Fruit fly (Drosophila melanogaster) whole organism, pupa: ENCODE measurements around the gene CG31921.

Experiments used
- CG10348 ChIP-seq: fragments of 200-800 bp; sonication (Bioruptor generic); IDR thresholded peaks from 2 replicates; pipeline ENCODE4 v1.3.6; 2022; ENCODE audit warnings: missing biosample characterization, missing genetic modification characterization
- CG12605 ChIP-seq: fragments of 200-800 bp; sonication (Bioruptor generic); IDR thresholded peaks from 2 replicates; pipeline ENCODE4 v1.3.6; 2022; ENCODE audit warnings: missing biosample characterization, missing genetic modification characterization
- CG13204 ChIP-seq: fragments of 200-800 bp; sonication (Bioruptor generic); optimal IDR thresholded peaks from 2 replicates; lab custom pipeline; 2018; ENCODE audit warnings: missing biosample characterization, mild to moderate bottlenecking, missing genetic modification characterization, moderate library complexity
- CG14655 ChIP-seq: fragments of 200-800 bp; sonication (Bioruptor generic); optimal IDR thresholded peaks from 3 replicates; lab custom pipeline; 2017; ENCODE audit warnings: mild to moderate bottlenecking, missing biosample characterization, missing genetic modification reagents, missing genetic modification characterization
- CG15710 ChIP-seq: fragments of 200-800 bp; sonication (Bioruptor generic); optimal IDR thresholded peaks from 2 replicates; lab custom pipeline; 2018; ENCODE audit warnings: missing biosample characterization, mild to moderate bottlenecking, missing genetic modification characterization, moderate library complexity
- CG17806 ChIP-seq: fragments of 200-800 bp; sonication (Bioruptor generic); optimal IDR thresholded peaks from 2 replicates; lab custom pipeline; 2018; ENCODE audit warnings: missing biosample characterization, mild to moderate bottlenecking, missing genetic modification characterization, moderate library complexity
- CG32121 ChIP-seq: fragments of 200-800 bp; sonication (Bioruptor generic); IDR thresholded peaks from 2 replicates; pipeline ENCODE4 v1.3.6; 2022; ENCODE audit warnings: missing biosample characterization, missing genetic modification characterization
- CG34367 ChIP-seq: fragments of 200-800 bp; sonication (Bioruptor generic); optimal IDR thresholded peaks from 2 replicates; lab custom pipeline; 2018; ENCODE audit warnings: missing biosample characterization, mild to moderate bottlenecking, missing genetic modification characterization
- CG4496 ChIP-seq: fragments of 200-800 bp; sonication (Bioruptor generic); IDR thresholded peaks from 3 replicates; pipeline ENCODE4 v1.3.6; 2022; ENCODE audit warnings: missing biosample characterization, missing genetic modification characterization
- CG8159 ChIP-seq: fragments of 200-800 bp; sonication (Bioruptor generic); optimal IDR thresholded peaks from 3 replicates; lab custom pipeline; 2018; ENCODE audit warnings: missing biosample characterization, mild to moderate bottlenecking, missing genetic modification characterization, moderate library complexity
- CG8301 ChIP-seq: fragments of 200-800 bp; sonication (Bioruptor generic); optimal IDR thresholded peaks from 2 replicates; lab custom pipeline; 2018; ENCODE audit warnings: missing biosample characterization, mild to moderate bottlenecking, missing genetic modification characterization
- CG9948 ChIP-seq: fragments of 200-800 bp; sonication (Bioruptor generic); optimal IDR thresholded peaks from 2 replicates; lab custom pipeline; 2018; ENCODE audit warnings: missing biosample characterization, mild to moderate bottlenecking, missing genetic modification characterization, moderate library complexity
- D1 ChIP-seq: fragments of 200-800 bp; sonication (Bioruptor generic); optimal IDR thresholded peaks from 2 replicates; lab custom pipeline; 2018; ENCODE audit warnings: missing biosample characterization, mild to moderate bottlenecking, missing genetic modification characterization, moderate library complexity
- EcR ChIP-seq: fragments of 200-800 bp; sonication (Bioruptor generic); optimal IDR thresholded peaks from 3 replicates; lab custom pipeline; 2019; ENCODE audit warnings: missing biosample characterization, missing genetic modification characterization, mild to moderate bottlenecking, moderate library complexity, missing genetic modification reagents
- Ets98B ChIP-seq: fragments of 200-800 bp; sonication (Bioruptor generic); IDR thresholded peaks from 2 replicates; pipeline ENCODE4 v1.3.6; 2022; ENCODE audit warnings: missing biosample characterization, missing genetic modification characterization
- Pif1A ChIP-seq: fragments of 200-800 bp; sonication (Bioruptor generic); optimal IDR thresholded peaks from 3 replicates; lab custom pipeline; 2016; ENCODE audit warnings: missing biosample characterization, missing genetic modification characterization
- Pif1B ChIP-seq: fragments of 200-800 bp; sonication (Bioruptor generic); optimal IDR thresholded peaks from 3 replicates; lab custom pipeline; 2016; ENCODE audit warnings: missing biosample characterization, missing genetic modification characterization
- Snoo ChIP-seq: fragments of 200-800 bp; sonication (Bioruptor generic); optimal IDR thresholded peaks from 3 replicates; lab custom pipeline; 2017; ENCODE audit warnings: missing biosample characterization, mild to moderate bottlenecking, missing genetic modification characterization, inconsistent platforms
- fd96Ca ChIP-seq: fragments of 200-800 bp; sonication (Bioruptor generic); IDR thresholded peaks from 3 replicates; pipeline ENCODE4 v1.3.6; 2022; ENCODE audit warnings: missing biosample characterization, missing genetic modification characterization
- gl ChIP-seq: fragments of 200-800 bp; sonication (Bioruptor generic); optimal IDR thresholded peaks from 2 replicates; lab custom pipeline; 2018; ENCODE audit warnings: missing biosample characterization, mild to moderate bottlenecking, missing genetic modification characterization
- rn ChIP-seq: fragments of 200-800 bp; sonication (Bioruptor generic); IDR thresholded peaks from 2 replicates; pipeline ENCODE4 v1.3.6; 2022; ENCODE audit warnings: missing biosample characterization, missing genetic modification characterization

The CG31921 gene

DNA sequence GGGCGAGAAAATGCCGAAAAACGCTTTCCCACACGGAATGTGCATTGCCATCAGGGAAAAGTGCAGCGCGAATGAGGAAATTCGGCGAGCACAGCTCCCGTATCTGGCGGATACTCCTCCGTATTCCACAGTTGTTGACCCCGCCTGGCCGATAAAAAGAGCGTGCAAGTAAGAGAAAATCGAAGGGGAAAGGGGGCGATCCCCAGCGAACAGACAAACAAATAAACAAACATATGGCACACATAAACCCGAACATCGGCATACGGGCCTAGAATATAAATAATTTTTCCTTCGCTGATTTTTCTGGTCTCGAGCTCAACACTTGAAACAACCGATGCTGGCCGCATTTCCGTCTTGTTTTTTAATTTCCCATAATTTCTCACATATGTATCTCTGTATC, 41.8 kb downstream of the CG31921 start:
- no peak for TF ChIP-seq CG12605 (GFP tag; lab: Robert Waterston, UW)
- no peak for TF ChIP-seq CG15710 (tag; lab: Kevin White, UChicago)
- no peak for TF ChIP-seq CG17806 (tag; lab: Kevin White, UChicago)
- peak; percentile 73 for TF ChIP-seq EcR (GFP tag; lab: Kevin White, UChicago)
- TF ChIP-seq fd96Ca (GFP tag; lab: Robert Waterston, UW), result no peak
- no peak for TF ChIP-seq Pif1A (GFP tag; lab: Kevin White, UChicago)
- TF ChIP-seq CG32121, result no peak

dm6 chr2L:289044-289443, 43.1 kb downstream of the CG31921 start, which contains the start of gene Amnionless:
Gene Amnionless, minus strand, starts transcription at chr2L:289144.
- TF ChIP-seq gl (tag; lab: Kevin White, UChicago) (no peak), CG34367 (no peak), CG32121 (no peak)

DNA sequence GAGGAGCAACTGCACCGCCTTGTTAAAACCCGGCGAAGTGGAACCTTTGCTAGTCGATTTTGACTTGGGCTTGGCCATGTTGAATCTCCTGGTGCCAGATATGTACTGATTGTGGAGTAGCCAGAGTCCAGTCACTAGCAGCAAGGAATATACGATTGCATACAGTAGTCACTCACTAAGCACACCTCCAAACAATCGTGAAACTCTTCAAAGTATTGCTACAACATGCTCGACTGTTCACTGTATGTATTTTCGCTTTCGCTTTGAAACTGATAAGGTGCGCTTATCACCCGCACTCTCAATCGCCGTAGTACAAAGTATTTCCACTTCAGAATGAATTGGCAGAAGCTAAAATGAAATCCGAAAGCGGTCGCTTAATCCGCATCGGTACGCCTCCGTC, 45.7 kb downstream of the CG31921 start:
- peak; percentile 38 for TF ChIP-seq CG34367
- TF ChIP-seq rn (GFP tag; lab: Robert Waterston, UW), result no peak
- TF ChIP-seq fd96Ca (GFP tag; lab: Robert Waterston, UW), result peak; percentile 60; the same call in 2 of the 3 replicates
- peak; percentile 81 for TF ChIP-seq CG4496 (GFP tag; lab: Robert Waterston, UW)
- peak; percentile 59 for TF ChIP-seq CG13204 (GFP tag; lab: Kevin White, UChicago)
- peak; percentile 64 for TF ChIP-seq Pif1B (GFP tag; lab: Kevin White, UChicago)
- TF ChIP-seq CG8301, result peak; percentile 52
- TF ChIP-seq CG14655 (GFP tag; lab: Kevin White, UChicago), result no peak
- TF ChIP-seq Ets98B, result peak; percentile 79
- no peak for TF ChIP-seq CG10348 (GFP tag; lab: Robert Waterston, UW)
- TF ChIP-seq gl (tag; lab: Kevin White, UChicago), result peak; percentile 77
- peak; percentile 32 for TF ChIP-seq CG9948 (tag; lab: Kevin White, UChicago)
- TF ChIP-seq EcR (GFP tag; lab: Kevin White, UChicago), result peak; percentile 20
- TF ChIP-seq Snoo (tag; lab: Kevin White, UChicago), result peak; percentile 76
- peak; percentile 52 for TF ChIP-seq CG15710 (tag; lab: Kevin White, UChicago)
- TF ChIP-seq D1 (tag; lab: Kevin White, UChicago), result no peak
- TF ChIP-seq Pif1A (GFP tag; lab: Kevin White, UChicago), result peak; percentile 73
- TF ChIP-seq CG12605 (GFP tag; lab: Robert Waterston, UW), result peak; percentile 61
- TF ChIP-seq CG8159 (tag; lab: Kevin White, UChicago), result peak; percentile 70
- TF ChIP-seq CG32121, result peak; percentile 49
- TF ChIP-seq CG17806 (tag; lab: Kevin White, UChicago), result peak; percentile 56

- TF ChIP-seq CG10348 (GFP tag; lab: Robert Waterston, UW), result no peak
- TF ChIP-seq CG9948 (tag; lab: Kevin White, UChicago), result peak; percentile 41
- TF ChIP-seq CG32121, result no peak
- peak; percentile 28 for TF ChIP-seq Ets98B
- no peak for TF ChIP-seq Pif1B (GFP tag; lab: Kevin White, UChicago)
- TF ChIP-seq Snoo (tag; lab: Kevin White, UChicago), result peak; percentile 49
- TF ChIP-seq EcR (GFP tag; lab: Kevin White, UChicago), result no peak
- no peak for TF ChIP-seq CG15710 (tag; lab: Kevin White, UChicago)
- TF ChIP-seq CG4496 (GFP tag; lab: Robert Waterston, UW), result peak; percentile 79
- TF ChIP-seq rn (GFP tag; lab: Robert Waterston, UW), result no peak
- TF ChIP-seq fd96Ca (GFP tag; lab: Robert Waterston, UW), result no peak
- peak; percentile 48 for TF ChIP-seq CG8159 (tag; lab: Kevin White, UChicago)
- no peak for TF ChIP-seq CG8301
- TF ChIP-seq Pif1A (GFP tag; lab: Kevin White, UChicago), result no peak
- no peak for TF ChIP-seq CG17806 (tag; lab: Kevin White, UChicago)
- peak; percentile 26; the same call in 1 of the 2 replicates for TF ChIP-seq CG12605 (GFP tag; lab: Robert Waterston, UW)
- TF ChIP-seq CG14655 (GFP tag; lab: Kevin White, UChicago), result no peak
- TF ChIP-seq CG13204 (GFP tag; lab: Kevin White, UChicago), result no peak
- no peak for TF ChIP-seq gl (tag; lab: Kevin White, UChicago)
- no peak for TF ChIP-seq D1 (tag; lab: Kevin White, UChicago)
- no peak for TF ChIP-seq CG34367
- TF ChIP-seq, all 21 proteins: peak for 6
Observed at dm6 chr2L:285596-286023, 46.5 kb downstream of the CG31921 start.

DNA sequence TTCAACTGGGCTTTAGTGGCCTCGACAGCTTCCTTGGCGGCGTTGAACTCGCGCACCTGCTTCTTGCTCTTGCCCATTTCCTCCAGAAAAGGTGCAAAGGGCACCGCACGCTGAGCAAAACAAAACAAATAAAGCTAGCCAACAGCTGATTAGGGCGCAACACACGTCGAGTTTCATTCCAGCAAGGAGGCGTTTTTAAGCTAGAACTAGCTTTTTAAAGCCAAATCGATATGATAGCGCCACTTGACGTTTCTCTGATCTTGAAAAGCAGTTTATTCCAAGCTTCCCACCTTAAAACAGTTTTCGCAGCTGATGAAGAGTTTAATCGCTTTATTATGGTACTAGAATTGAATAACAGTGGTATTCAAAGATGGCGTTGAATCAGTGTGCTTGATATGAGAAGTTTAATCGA, 49.1 kb downstream of the CG31921 start, which contains the start of gene CG11601:
Gene CG11601 (minus strand): TSS at position 199 of the 412 bp plus-strand sequence.
- TF ChIP-seq Pif1A (GFP tag; lab: Kevin White, UChicago) (no peak), CG15710 (tag; lab: Kevin White, UChicago) (peak; percentile 20), D1 (tag; lab: Kevin White, UChicago) (no peak), Ets98B (peak; percentile 43; the same call in 1 of the 2 replicates), rn (GFP tag; lab: Robert Waterston, UW) (no peak), CG4496 (GFP tag; lab: Robert Waterston, UW) (peak; percentile 66), Snoo (tag; lab: Kevin White, UChicago) (peak; percentile 18), EcR (GFP tag; lab: Kevin White, UChicago) (peak; percentile 89), CG14655 (GFP tag; lab: Kevin White, UChicago) (no peak), CG17806 (tag; lab: Kevin White, UChicago) (peak; percentile 10), CG34367 (peak; percentile 18), Pif1B (GFP tag; lab: Kevin White, UChicago) (no peak), CG8159 (tag; lab: Kevin White, UChicago) (no peak), CG9948 (tag; lab: Kevin White, UChicago) (no peak), CG8301 (no peak), fd96Ca (GFP tag; lab: Robert Waterston, UW) (peak; percentile 59; the same call in 1 of the 3 replicates), gl (tag; lab: Kevin White, UChicago) (peak; percentile 48), CG12605 (GFP tag; lab: Robert Waterston, UW) (no peak), CG32121 (0 out of 2 replicates have a peak, but pooled peaks have one; percentile 31)
